Fruit fly (Drosophila melanogaster) Kc167 (cell line): ENCODE results near the gene SecCl.

Experiments used
- psq ChIP-seq: fragments of >200 bp; optimal IDR thresholded peaks from 2 replicates; lab custom pipeline; 2017; ENCODE audit warnings: missing external identifiers
- ttk ChIP-seq: sonication (Bioruptor generic); optimal IDR thresholded peaks from 2 replicates; lab custom pipeline; 2017; ENCODE audit warnings: missing external identifiers

dm6 chr3L:17430390-17430789, 39.5 kb upstream of the SecCl start:
- TF ChIP-seq psq (no peak), ttk (lab: Kevin White, UChicago) (no peak)
